Fruit fly (Drosophila melanogaster): ENCODE measurements around the gene t-cup.

Gene t-cup

DNA sequence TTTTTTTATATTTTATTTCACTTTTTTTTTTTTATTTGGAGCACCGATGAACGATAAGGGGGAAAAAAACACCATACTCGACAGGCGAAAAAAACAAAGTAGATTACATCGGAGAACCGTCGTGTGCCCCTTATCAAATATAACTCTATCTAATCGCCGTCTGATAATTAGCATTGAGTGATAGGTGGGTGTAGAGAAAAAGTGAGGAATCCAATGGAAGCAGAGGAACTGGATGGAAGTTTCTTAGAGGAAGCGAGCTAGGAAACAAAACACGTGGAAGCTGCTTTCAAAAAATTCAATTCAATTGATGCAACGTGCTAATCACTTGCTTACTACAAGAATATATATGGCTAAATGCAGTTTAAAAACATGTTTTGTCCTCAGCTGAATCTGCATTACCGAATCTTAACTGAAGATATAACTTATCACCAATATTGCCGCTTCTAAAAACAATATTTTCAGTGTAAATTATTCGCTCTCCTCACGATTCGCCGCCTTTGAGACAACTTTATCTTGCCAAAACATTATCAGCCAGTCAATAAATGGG lies 3.3 kb downstream of the t-cup start (continued):
- TF ChIP-seq D (optimal IDR thresholded peaks at IDR 0.05) (no peak), D (GFP tag; optimal IDR thresholded peaks at IDR 0.05) (no peak), GATAe (GFP tag; conservative IDR thresholded peaks at IDR 0.05) (peak; percentile 86), CG8478 (optimal IDR thresholded peaks at IDR 0.05) (no peak), disco-r (GFP tag; optimal IDR thresholded peaks at IDR 0.05) (no peak), CG6254 (GFP tag; optimal IDR thresholded peaks at IDR 0.05) (no peak), trem (tag; optimal IDR thresholded peaks at IDR 0.05) (no peak), CG12769 (tag; optimal IDR thresholded peaks at IDR 0.05) (peak; percentile 44), CG18599 (GFP tag; optimal IDR thresholded peaks at IDR 0.05) (peak; percentile 59), jing (GFP tag; optimal IDR thresholded peaks at IDR 0.05) (no peak), Dbx (GFP tag; IDR thresholded peaks at IDR 0.05) (no peak), CG33213 (GFP tag; optimal IDR thresholded peaks at IDR 0.05) (no peak), CG1792 (GFP tag; optimal IDR thresholded peaks at IDR 0.05) (no peak), sens (GFP tag) (peak; percentile 82), CG6813 (GFP tag; optimal IDR thresholded peaks at IDR 0.05) (no peak), CG8290 (GFP tag; optimal IDR thresholded peaks at IDR 0.05) (no peak), CG8290 (tag; optimal IDR thresholded peaks at IDR 0.05) (peak in 1 of 2 experiments; percentile 51), dmrt11E (tag; optimal IDR thresholded peaks at IDR 0.05) (no peak), CG7963 (GFP tag; IDR thresholded peaks at IDR 0.05; ENCODE audit: partially characterized antibody) (no peak), her (GFP tag; optimal IDR thresholded peaks at IDR 0.05) (no peak), zf30C (GFP tag; optimal IDR thresholded peaks at IDR 0.05) (no peak), hb (GFP tag; IDR thresholded peaks at IDR 0.05; ENCODE audit: partially characterized antibody) (no peak), dpn (GFP tag; optimal IDR thresholded peaks at IDR 0.05) (peak in 1 of 2 experiments; percentile 9), CG6683 (GFP tag; optimal IDR thresholded peaks at IDR 0.05) (no peak), grau (tag; optimal IDR thresholded peaks at IDR 0.05) (peak; percentile 31), tgo (GFP tag; IDR thresholded peaks at IDR 0.05) (no peak), BtbVII (GFP tag; optimal IDR thresholded peaks at IDR 0.05) (peak; percentile 56), gem (tag; optimal IDR thresholded peaks at IDR 0.05) (peak; percentile 22), CG42726 (GFP tag; IDR thresholded peaks at IDR 0.05; ENCODE audit: partially characterized antibody) (no peak), tll (GFP tag; optimal IDR thresholded peaks at IDR 0.05) (no peak), lab (GFP tag; optimal IDR thresholded peaks at IDR 0.05) (peak; percentile 60), CrebB (tag; optimal IDR thresholded peaks at IDR 0.05) (no peak), Deaf1 (tag; optimal IDR thresholded peaks at IDR 0.05) (peak; percentile 44), CG17361 (GFP tag; IDR thresholded peaks at IDR 0.05) (no peak), NFAT (GFP tag; IDR thresholded peaks at IDR 0.05) (no peak), CG3065 (GFP tag; optimal IDR thresholded peaks at IDR 0.05) (no peak), pb (GFP tag; optimal IDR thresholded peaks at IDR 0.05) (no peak), bab2 (GFP tag; optimal IDR thresholded peaks at IDR 0.05) (no peak), CG4424 (GFP tag; optimal IDR thresholded peaks at IDR 0.05) (no peak), corto (GFP tag; optimal IDR thresholded peaks at IDR 0.05) (peak; percentile 74), CG5245 (GFP tag; optimal IDR thresholded peaks at IDR 0.05) (no peak), Opbp (GFP tag; IDR thresholded peaks at IDR 0.05; ENCODE audit: partially characterized antibody) (no peak), CG34376 (GFP tag; optimal IDR thresholded peaks at IDR 0.05) (peak; percentile 50), vfl (GFP tag; optimal IDR thresholded peaks at IDR 0.05) (no peak), cato (GFP tag; optimal IDR thresholded peaks at IDR 0.05; ENCODE audit: borderline replicate concordance) (no peak), CG17612 (GFP tag; IDR thresholded peaks at IDR 0.05) (no peak), Gug (GFP tag; IDR thresholded peaks at IDR 0.05) (no peak), CG6791 (GFP tag; IDR thresholded peaks at IDR 0.05; ENCODE audit: partially characterized antibody) (no peak), Jarid2 (GFP tag; optimal IDR thresholded peaks at IDR 0.05) (no peak), ro (GFP tag; IDR thresholded peaks at IDR 0.05) (no peak), CG10565 (GFP tag; optimal IDR thresholded peaks at IDR 0.05) (no peak)
